Fruit fly (Drosophila melanogaster) whole organism, embryonic: ENCODE data around the gene CG33124.

Experiments used
- Atf-2 ChIP-seq: fragments of 200-800 bp; sonication (Bioruptor generic); optimal IDR thresholded peaks from 2 replicates; lab custom pipeline; 2016; ENCODE audit warnings: missing biosample characterization, missing genetic modification characterization
- BEAF-32 ChIP-seq: fragments of 200-800 bp; sonication (Bioruptor generic); optimal IDR thresholded peaks from 3 replicates; lab custom pipeline; 2017; ENCODE audit warnings: missing biosample characterization, missing genetic modification characterization, mild to moderate bottlenecking, moderate library complexity, missing genetic modification reagents
- CG1024 ChIP-seq: fragments of 200-800 bp; sonication (Bioruptor generic); IDR thresholded peaks from 2 replicates; pipeline ENCODE4 v1.3.6; 2022; ENCODE audit warnings: missing biosample characterization, missing genetic modification characterization
- CG10366 ChIP-seq: fragments of 200-800 bp; sonication (Bioruptor generic); IDR thresholded peaks from 2 replicates; pipeline ENCODE4 v1.3.6; 2022; ENCODE audit warnings: missing biosample characterization, missing genetic modification characterization
- CG12071 ChIP-seq: fragments of 200-800 bp; sonication (Bioruptor generic); optimal IDR thresholded peaks from 3 replicates; lab custom pipeline; 2018; ENCODE audit warnings: missing biosample characterization, mild to moderate bottlenecking, missing genetic modification characterization
- CG13894 ChIP-seq: fragments of 200-800 bp; sonication (Bioruptor generic); optimal IDR thresholded peaks from 3 replicates; lab custom pipeline; 2018; ENCODE audit warnings: missing biosample characterization, mild to moderate bottlenecking, missing genetic modification characterization, moderate library complexity
- CG15073 ChIP-seq: fragments of 200-800 bp; sonication (Bioruptor generic); optimal IDR thresholded peaks from 2 replicates; lab custom pipeline; 2016; ENCODE audit warnings: missing biosample characterization, missing genetic modification characterization
- CG1529 ChIP-seq: fragments of 200-800 bp; sonication (Bioruptor generic); optimal IDR thresholded peaks from 3 replicates; lab custom pipeline; 2018; ENCODE audit warnings: missing biosample characterization, missing genetic modification characterization
- CG1602 ChIP-seq: fragments of 200-800 bp; sonication (Bioruptor generic); optimal IDR thresholded peaks from 3 replicates; lab custom pipeline; 2016; ENCODE audit warnings: missing biosample characterization, missing genetic modification characterization
- CG17912 ChIP-seq: fragments of 200-800 bp; sonication (Bioruptor generic); optimal IDR thresholded peaks from 2 replicates; lab custom pipeline; 2018; ENCODE audit warnings: missing biosample characterization, mild to moderate bottlenecking, missing genetic modification characterization
- CG18011 ChIP-seq: fragments of 200-800 bp; sonication (Bioruptor generic); optimal IDR thresholded peaks from 2 replicates; lab custom pipeline; 2017; ENCODE audit warnings: missing biosample characterization, missing genetic modification characterization, mild to moderate bottlenecking, moderate library complexity, missing genotype
- CG18599 ChIP-seq: fragments of 200-800 bp; sonication (Bioruptor generic); optimal IDR thresholded peaks from 3 replicates; lab custom pipeline; 2017; ENCODE audit warnings: missing biosample characterization, missing genetic modification characterization, mild to moderate bottlenecking, moderate library complexity, missing genetic modification reagents
- CG2889 ChIP-seq: fragments of 200-800 bp; sonication (Bioruptor generic); IDR thresholded peaks from 3 replicates; pipeline ENCODE4 v1.3.6; 2022; ENCODE audit warnings: missing biosample characterization, missing genetic modification characterization
- CG3407 ChIP-seq: fragments of 200-800 bp; sonication (Bioruptor generic); optimal IDR thresholded peaks from 2 replicates; lab custom pipeline; 2018; ENCODE audit warnings: missing biosample characterization, mild to moderate bottlenecking, missing genetic modification characterization
- CG34224 ChIP-seq: fragments of 200-800 bp; sonication (Bioruptor generic); IDR thresholded peaks from 3 replicates; pipeline ENCODE4 v1.3.6; 2022; ENCODE audit warnings: missing biosample characterization, missing genetic modification characterization; ENCODE audit not compliant: partially characterized antibody
- CG5245 ChIP-seq: fragments of 200-800 bp; sonication (Bioruptor generic); optimal IDR thresholded peaks from 3 replicates; lab custom pipeline; 2016; ENCODE audit warnings: missing biosample characterization, missing genetic modification characterization
- CG6175 ChIP-seq: fragments of 200-800 bp; sonication (Bioruptor generic); IDR thresholded peaks from 3 replicates; pipeline ENCODE4 v1.3.6; 2022; ENCODE audit warnings: missing biosample characterization, missing genetic modification characterization
- CG6272 ChIP-seq: fragments of 200-800 bp; sonication (Bioruptor generic); IDR thresholded peaks from 2 replicates; pipeline ENCODE4 v1.3.6; 2022; ENCODE audit warnings: missing biosample characterization, missing genetic modification characterization
- CG6854 ChIP-seq: fragments of 200-800 bp; sonication (Bioruptor generic); optimal IDR thresholded peaks from 3 replicates; lab custom pipeline; 2017; ENCODE audit warnings: missing biosample characterization, mild to moderate bottlenecking, missing genetic modification characterization
- CG7556 ChIP-seq: fragments of 200-800 bp; sonication (Bioruptor generic); optimal IDR thresholded peaks from 2 replicates; lab custom pipeline; 2017; ENCODE audit warnings: missing biosample characterization, mild to moderate bottlenecking, missing genetic modification characterization
- Fer3 ChIP-seq: fragments of 200-800 bp; sonication (Bioruptor generic); optimal IDR thresholded peaks from 2 replicates; lab custom pipeline; 2018; ENCODE audit warnings: missing biosample characterization, mild to moderate bottlenecking, missing genetic modification characterization, moderate library complexity
- Gsc ChIP-seq: fragments of 200-800 bp; sonication (Bioruptor generic); IDR thresholded peaks from 2 replicates; pipeline ENCODE4 v1.3.6; 2022; ENCODE audit warnings: missing biosample characterization, missing genetic modification characterization
- H2.0 ChIP-seq: fragments of 200-800 bp; sonication (Bioruptor generic); IDR thresholded peaks from 2 replicates; pipeline ENCODE4 v1.3.6; 2022; ENCODE audit warnings: missing biosample characterization, missing genetic modification characterization
- HLH54F ChIP-seq: fragments of 200-800 bp; sonication (Bioruptor generic); optimal IDR thresholded peaks from 3 replicates; lab custom pipeline; 2016; ENCODE audit warnings: missing biosample characterization, missing genetic modification characterization
- HLHmδ ChIP-seq: fragments of 200-800 bp; sonication (Bioruptor generic); optimal IDR thresholded peaks from 2 replicates; lab custom pipeline; 2018; ENCODE audit warnings: missing biosample characterization, mild to moderate bottlenecking, missing genetic modification characterization, moderate library complexity
- HmgD ChIP-seq: fragments of 200-800 bp; sonication (Bioruptor generic); optimal IDR thresholded peaks from 3 replicates; lab custom pipeline; 2016; ENCODE audit warnings: missing biosample characterization, missing genetic modification characterization
- Hr51 ChIP-seq, 2 experiments: fragments of 200-800 bp; sonication (Bioruptor generic); optimal IDR thresholded peaks; 2 replicates in 1 of 2; 3 replicates in 1 of 2; lab custom pipeline; 2016 to 2018; ENCODE audit warnings: missing biosample characterization in 2 of 2, missing genetic modification characterization in 2 of 2, mild to moderate bottlenecking in 1 of 2, moderate library complexity in 1 of 2
- Mes4 ChIP-seq: fragments of 200-800 bp; sonication (Bioruptor generic); optimal IDR thresholded peaks from 2 replicates; lab custom pipeline; 2016; ENCODE audit warnings: missing biosample characterization, missing genetic modification characterization
- Side ChIP-seq: fragments of 200-800 bp; sonication (Bioruptor generic); optimal IDR thresholded peaks from 2 replicates; lab custom pipeline; 2016; ENCODE audit warnings: missing biosample characterization, missing genetic modification characterization
- Spps ChIP-seq: fragments of 200-800 bp; sonication (Bioruptor generic); optimal IDR thresholded peaks from 2 replicates; lab custom pipeline; 2018; ENCODE audit warnings: missing biosample characterization, mild to moderate bottlenecking, missing genetic modification characterization
- Taf1 ChIP-seq: fragments of 200-800 bp; sonication (Bioruptor generic); IDR thresholded peaks from 2 replicates; pipeline ENCODE4 v1.3.6; 2022; ENCODE audit warnings: missing biosample characterization, missing genetic modification characterization
- Vsx1 ChIP-seq: fragments of 200-800 bp; sonication (Bioruptor generic); optimal IDR thresholded peaks from 2 replicates; lab custom pipeline; 2017; ENCODE audit warnings: missing biosample characterization, mild to moderate bottlenecking, missing genetic modification characterization, missing genetic modification reagents
- YL-1 ChIP-seq: fragments of 200-800 bp; sonication (Bioruptor generic); optimal IDR thresholded peaks from 3 replicates; lab custom pipeline; 2017; ENCODE audit warnings: missing biosample characterization, mild to moderate bottlenecking, missing genetic modification characterization
- ase ChIP-seq: fragments of 200-800 bp; sonication (Bioruptor generic); IDR thresholded peaks from 3 replicates; pipeline ENCODE4 v1.3.6; 2022; ENCODE audit warnings: missing biosample characterization, missing genetic modification characterization
- ato ChIP-seq: fragments of 200-800 bp; sonication (Bioruptor generic); IDR thresholded peaks from 2 replicates; pipeline ENCODE4 v1.3.6; 2022; ENCODE audit warnings: missing biosample characterization, missing genetic modification characterization; ENCODE audit not compliant: partially characterized antibody
- bsh ChIP-seq, 2 experiments: fragments of 200-800 bp; sonication (Bioruptor generic); optimal IDR thresholded peaks; 2 replicates each; lab custom pipeline; 2017 to 2018; ENCODE audit warnings: mild to moderate bottlenecking in 2 of 2, missing biosample characterization in 2 of 2, missing genetic modification characterization in 2 of 2, moderate library complexity in 1 of 2
- chif ChIP-seq, 2 experiments: fragments of 200-800 bp; sonication (Bioruptor generic); optimal IDR thresholded peaks; 3 replicates each; lab custom pipeline; 2016; ENCODE audit warnings: missing biosample characterization in 2 of 2, missing genetic modification characterization in 2 of 2
- chn ChIP-seq: fragments of 200-800 bp; sonication (Bioruptor generic); optimal IDR thresholded peaks from 2 replicates; lab custom pipeline; 2016; ENCODE audit warnings: missing biosample characterization, missing genetic modification characterization
- dan ChIP-seq: fragments of 200-800 bp; sonication (Bioruptor generic); IDR thresholded peaks from 2 replicates; pipeline ENCODE4 v1.3.6; 2022; ENCODE audit warnings: missing biosample characterization, missing genetic modification characterization
- dm ChIP-seq: fragments of 200-800 bp; sonication (Bioruptor generic); optimal IDR thresholded peaks from 3 replicates; lab custom pipeline; 2016; ENCODE audit warnings: missing biosample characterization, missing genetic modification characterization
- dpn ChIP-seq, 2 experiments: fragments of 200-800 bp; sonication (Bioruptor generic); optimal IDR thresholded peaks; 3 replicates each; lab custom pipeline; 2016; ENCODE audit warnings: missing biosample characterization in 2 of 2, missing genetic modification characterization in 2 of 2
- eve ChIP-seq, 2 experiments: fragments of >200 bp; optimal IDR thresholded peaks; 2 replicates each; lab custom pipeline; 2017; ENCODE audit warnings: missing biosample characterization in 2 of 2, missing genetic modification characterization in 2 of 2
- fru ChIP-seq: fragments of >200 bp; optimal IDR thresholded peaks from 2 replicates; lab custom pipeline; 2017
- kah ChIP-seq: fragments of 200-800 bp; sonication (Bioruptor generic); optimal IDR thresholded peaks from 2 replicates; lab custom pipeline; 2018; ENCODE audit warnings: missing biosample characterization, mild to moderate bottlenecking, missing genetic modification characterization
- mam ChIP-seq: fragments of 200-800 bp; sonication (Bioruptor generic); optimal IDR thresholded peaks from 3 replicates; lab custom pipeline; 2016; ENCODE audit warnings: missing biosample characterization, missing genetic modification characterization
- pb ChIP-seq: fragments of 200-800 bp; sonication (Bioruptor generic); optimal IDR thresholded peaks from 3 replicates; lab custom pipeline; 2016; ENCODE audit warnings: missing biosample characterization, missing genetic modification characterization
- pum ChIP-seq: fragments of 200-800 bp; sonication (Bioruptor generic); optimal IDR thresholded peaks from 2 replicates; lab custom pipeline; 2016; ENCODE audit warnings: missing biosample characterization, missing genetic modification characterization
- tin ChIP-seq: fragments of 200-800 bp; sonication (Bioruptor generic); optimal IDR thresholded peaks from 3 replicates; lab custom pipeline; 2016; ENCODE audit warnings: missing biosample characterization, missing genetic modification characterization
- tio ChIP-seq: fragments of 200-800 bp; sonication (Bioruptor generic); optimal IDR thresholded peaks from 2 replicates; lab custom pipeline; 2017; ENCODE audit warnings: missing biosample characterization, missing genetic modification characterization, inconsistent platforms
- trem ChIP-seq: fragments of 200-800 bp; optimal IDR thresholded peaks from 3 replicates; lab custom pipeline; 2019; ENCODE audit warnings: missing biosample characterization, mild to moderate bottlenecking, missing genetic modification characterization, moderate library complexity
- ttk ChIP-seq: fragments of 200-800 bp; sonication (Bioruptor generic); IDR thresholded peaks from 2 replicates; pipeline ENCODE4 v2.1.2; 2022; ENCODE audit warnings: missing biosample characterization, missing genetic modification characterization
- twi ChIP-seq: fragments of 200-800 bp; optimal IDR thresholded peaks from 2 replicates; lab custom pipeline; 2019; ENCODE audit warnings: missing biosample characterization, mild to moderate bottlenecking, missing genetic modification characterization, moderate library complexity

CG33124 gene

dm6 chr2L:2192123-2192601 is 16.7 kb downstream of the CG33124 start, which contains the start of gene CG10874 (continued):
- TF ChIP-seq BEAF-32 (GFP tag; lab: Kevin White, UChicago) (peak; percentile 67), eve (GFP tag; optimal IDR thresholded peaks at IDR 0.05; lab: Kevin White, UChicago) (no peak), trem (tag; lab: Kevin White, UChicago) (peak; percentile 60), CG13894 (peak; percentile 66), CG1024 (GFP tag; lab: Robert Waterston, UW) (no peak), CG34224 (GFP tag; lab: Robert Waterston, UW) (no peak), HmgD (peak; percentile 51), CG10366 (GFP tag; lab: Robert Waterston, UW) (no peak), CG12071 (no peak), CG6175 (GFP tag; lab: Robert Waterston, UW) (no peak), mam (GFP tag; lab: Kevin White, UChicago) (no peak), pum (GFP tag; lab: Kevin White, UChicago) (no peak), dpn (GFP tag; optimal IDR thresholded peaks at IDR 0.05; lab: Kevin White, UChicago) (no peak), chif (GFP tag; optimal IDR thresholded peaks at IDR 0.05; lab: Kevin White, UChicago) (no peak), ttk (GFP tag; lab: Robert Waterston, UW) (no peak), CG2889 (GFP tag; lab: Robert Waterston, UW) (no peak), Fer3 (tag; lab: Kevin White, UChicago) (no peak), CG3407 (no peak), tin (GFP tag; lab: Kevin White, UChicago) (no peak), dan (no peak), tio (GFP tag; lab: Kevin White, UChicago) (no peak), twi (no peak), CG1529 (GFP tag; lab: Kevin White, UChicago) (no peak), chn (GFP tag; lab: Kevin White, UChicago) (no peak), fru (lab: Kevin White, UChicago) (no peak), Hr51 (GFP tag; optimal IDR thresholded peaks at IDR 0.05; lab: Kevin White, UChicago) (no peak), YL-1 (peak; percentile 88), H2.0 (GFP tag; lab: Robert Waterston, UW) (no peak), ase (GFP tag; lab: Robert Waterston, UW) (no peak), Side (no peak), Spps (no peak), CG6854 (GFP tag; lab: Kevin White, UChicago) (no peak), Mes4 (GFP tag; lab: Kevin White, UChicago) (no peak), ato (GFP tag; lab: Robert Waterston, UW) (no peak), CG18599 (GFP tag; lab: Kevin White, UChicago) (no peak), kah (GFP tag; lab: Kevin White, UChicago) (no peak), Vsx1 (GFP tag; lab: Kevin White, UChicago) (no peak), CG6272 (GFP tag; lab: Robert Waterston, UW) (no peak), CG5245 (GFP tag; lab: Kevin White, UChicago) (no peak), CG17912 (no peak), CG1602 (GFP tag; lab: Kevin White, UChicago) (no peak), HLH54F (GFP tag; lab: Kevin White, UChicago) (no peak), HLHmδ (GFP tag; lab: Kevin White, UChicago) (no peak), dm (GFP tag; lab: Kevin White, UChicago) (no peak), Taf1 (GFP tag; lab: Robert Waterston, UW) (no peak), Atf-2 (GFP tag; lab: Kevin White, UChicago) (no peak), CG15073 (GFP tag; lab: Kevin White, UChicago) (no peak), bsh (GFP tag; optimal IDR thresholded peaks at IDR 0.05; lab: Kevin White, UChicago) (no peak), CG18011 (GFP tag; lab: Kevin White, UChicago) (no peak), Gsc (GFP tag; lab: Robert Waterston, UW) (no peak), pb (GFP tag; lab: Kevin White, UChicago) (no peak), CG7556 (no peak)
